Worm (Caenorhabditis elegans) whole organism, L4 larva: ENCODE results near the gene gadr-2.

Experiments
- D1046.2 ChIP-seq: fragments of 200-800 bp; sonication (Bioruptor generic); IDR thresholded peaks from 2 replicates; pipeline ENCODE4 v1.3.6; 2022; ENCODE audit warnings: missing genetic modification characterization, missing compliant biosample characterization
- F10B5.3 ChIP-seq: sonication (generic microtip); optimal IDR thresholded peaks from 2 replicates; lab custom pipeline; 2016; ENCODE audit warnings: mild to moderate bottlenecking, missing genetic modification characterization, missing compliant biosample characterization
- R02D3.7 ChIP-seq: fragments of 150-350 bp; sonication (generic microtip); optimal IDR thresholded peaks from 3 replicates; lab custom pipeline; 2014; ENCODE audit warnings: missing biosample characterization, missing genetic modification characterization
- Y105C5A.15 ChIP-seq: fragments of 200-800 bp; sonication (Bioruptor generic); IDR thresholded peaks from 2 replicates; pipeline ENCODE4 v1.3.6; 2022; ENCODE audit warnings: missing genetic modification characterization, missing compliant biosample characterization
- Y48G9A.11 ChIP-seq: fragments of 200-800 bp; sonication (Bioruptor generic); IDR thresholded peaks from 2 replicates; pipeline ENCODE4 v1.3.6; 2022; ENCODE audit warnings: missing genetic modification reagents, missing genetic modification characterization, missing compliant biosample characterization
- Y5F2A.4 ChIP-seq: fragments of 200-800 bp; sonication (Bioruptor generic); optimal IDR thresholded peaks from 2 replicates; lab custom pipeline; 2018; ENCODE audit warnings: mild to moderate bottlenecking, missing genetic modification characterization, missing compliant biosample characterization
- Y75B8A.6 ChIP-seq: fragments of 200-800 bp; sonication (Bioruptor generic); IDR thresholded peaks from 2 replicates; pipeline ENCODE4 v1.3.6; 2022; ENCODE audit warnings: missing genetic modification reagents, missing genetic modification characterization, missing compliant biosample characterization
- ZK546.5 ChIP-seq, 2 experiments: sonication (generic microtip); optimal IDR thresholded peaks; 2 replicates each; lab custom pipeline; 2017; ENCODE audit warnings: missing biosample characterization in 2 of 2, missing genetic modification characterization in 2 of 2
- aha-1 ChIP-seq: fragments of 150-350 bp; peaks from one replicate; lab custom pipeline; 2014; ENCODE audit warnings: missing biosample characterization, missing genetic modification characterization
- aly-2 ChIP-seq: sonication (generic microtip); optimal IDR thresholded peaks from 2 replicates; lab custom pipeline; 2018; ENCODE audit warnings: missing biosample characterization, missing genetic modification characterization
- ceh-20 ChIP-seq: fragments of 200-800 bp; sonication (Bioruptor generic); IDR thresholded peaks from 2 replicates; pipeline ENCODE4 v1.3.6; 2022; ENCODE audit warnings: missing genetic modification reagents, missing genetic modification characterization, missing compliant biosample characterization
- ceh-28 ChIP-seq: fragments of 150-350 bp; optimal IDR thresholded peaks from 2 replicates; lab custom pipeline; 2014; ENCODE audit warnings: missing biosample characterization, missing genetic modification reagents, missing genetic modification characterization
- ceh-32 ChIP-seq: sonication (generic microtip); optimal IDR thresholded peaks from 2 replicates; lab custom pipeline; 2016; ENCODE audit warnings: mild to moderate bottlenecking, missing genetic modification characterization, missing compliant biosample characterization; ENCODE audit not compliant: poor library complexity
- cey-2 ChIP-seq: sonication (generic microtip); optimal IDR thresholded peaks from 3 replicates; lab custom pipeline; 2017; ENCODE audit warnings: missing genetic modification characterization, mild to moderate bottlenecking, missing compliant biosample characterization, antibody characterized with exemption, borderline replicate concordance; ENCODE audit not compliant: insufficient read depth
- ctbp-1 ChIP-seq: fragments of 200-800 bp; sonication (Bioruptor generic); IDR thresholded peaks from 2 replicates; pipeline ENCODE4 v1.3.6; 2022; ENCODE audit warnings: missing genetic modification reagents, missing genetic modification characterization, missing compliant biosample characterization
- daf-12 ChIP-seq: fragments of 150-350 bp; optimal IDR thresholded peaks from 2 replicates; lab custom pipeline; 2014; ENCODE audit warnings: missing biosample characterization, missing genetic modification reagents, missing genetic modification characterization
- dmd-6 ChIP-seq: fragments of 200-800 bp; sonication (Bioruptor generic); IDR thresholded peaks from 2 replicates; pipeline ENCODE4 v1.3.6; 2022; ENCODE audit warnings: missing genetic modification reagents, missing genetic modification characterization, missing compliant biosample characterization
- dpl-1 ChIP-seq: fragments of 150-350 bp; optimal IDR thresholded peaks from 2 replicates; lab custom pipeline; 2014; ENCODE audit warnings: missing biosample characterization, missing genetic modification reagents, missing genetic modification characterization
- duxl-1 ChIP-seq: sonication (generic microtip); optimal IDR thresholded peaks from 2 replicates; lab custom pipeline; 2016; ENCODE audit warnings: mild to moderate bottlenecking, missing genetic modification characterization, moderate library complexity, missing compliant biosample characterization; ENCODE audit not compliant: poor library complexity
- egl-43 ChIP-seq: fragments of 200-800 bp; sonication (Bioruptor generic); IDR thresholded peaks from 2 replicates; pipeline ENCODE4 v1.3.6; 2022; ENCODE audit warnings: missing genetic modification reagents, missing genetic modification characterization, missing compliant biosample characterization
- fkh-10 ChIP-seq: fragments of 150-350 bp; optimal IDR thresholded peaks from 2 replicates; lab custom pipeline; 2014; ENCODE audit warnings: missing biosample characterization, missing genetic modification reagents, missing genetic modification characterization
- fos-1 ChIP-seq: fragments of 150-350 bp; optimal IDR thresholded peaks from 2 replicates; lab custom pipeline; 2014; ENCODE audit warnings: missing biosample characterization, missing genetic modification characterization
- hlh-11 ChIP-seq: fragments of 200-800 bp; sonication (Bioruptor generic); optimal IDR thresholded peaks from 2 replicates; lab custom pipeline; 2018; ENCODE audit warnings: mild to moderate bottlenecking, missing genetic modification characterization, missing compliant biosample characterization
- hlh-30 ChIP-seq: sonication (generic microtip); optimal IDR thresholded peaks from 2 replicates; lab custom pipeline; 2017; ENCODE audit warnings: antibody characterized with exemption, mild to moderate bottlenecking, missing genetic modification characterization, missing compliant biosample characterization; ENCODE audit not compliant: insufficient read depth
- hmg-1.1 ChIP-seq: fragments of 200-800 bp; sonication (Bioruptor generic); IDR thresholded peaks from 2 replicates; pipeline ENCODE4 v1.3.6; 2022; ENCODE audit warnings: missing genetic modification reagents, missing genetic modification characterization, missing compliant biosample characterization
- lim-7 ChIP-seq: fragments of 200-800 bp; sonication (Bioruptor generic); IDR thresholded peaks from 2 replicates; pipeline ENCODE4 v1.3.6; 2022; ENCODE audit warnings: missing genetic modification characterization, missing compliant biosample characterization
- lin-1 ChIP-seq: fragments of 200-800 bp; sonication (Bioruptor generic); IDR thresholded peaks from 2 replicates; pipeline ENCODE4 v1.3.6; 2022; ENCODE audit warnings: missing genetic modification reagents, missing genetic modification characterization, missing compliant biosample characterization
- lin-13 ChIP-seq: fragments of 150-350 bp; optimal IDR thresholded peaks from 2 replicates; lab custom pipeline; 2014; ENCODE audit warnings: missing biosample characterization, missing genetic modification reagents, missing genetic modification characterization
- lin-15B ChIP-seq: fragments of 150-350 bp; sonication (generic microtip); optimal IDR thresholded peaks from 3 replicates; lab custom pipeline; 2014; ENCODE audit warnings: missing biosample characterization, missing genetic modification characterization
- lin-29 ChIP-seq: fragments of 200-800 bp; sonication (Bioruptor generic); IDR thresholded peaks from 2 replicates; pipeline ENCODE4 v1.3.6; 2022; ENCODE audit warnings: missing genetic modification reagents, missing genetic modification characterization, missing compliant biosample characterization
- lin-38 ChIP-seq: fragments of 200-800 bp; sonication (Bioruptor generic); IDR thresholded peaks from 2 replicates; pipeline ENCODE4 v1.3.6; 2022; ENCODE audit warnings: missing genetic modification reagents, missing genetic modification characterization, missing compliant biosample characterization
- lsy-2 ChIP-seq, 2 experiments: fragments of 150-350 bp in 1 of 2; sonication (generic microtip) in 1 of 2; optimal IDR thresholded peaks; 2 replicates each; lab custom pipeline; 2014 to 2017; ENCODE audit warnings: missing biosample characterization in 2 of 2, missing genetic modification characterization in 2 of 2
- madf-5 ChIP-seq, 2 experiments: fragments of 200-800 bp; sonication (Bioruptor generic); IDR thresholded peaks; 2 replicates each; pipeline ENCODE4 v1.3.6; 2022; ENCODE audit warnings: missing compliant biosample characterization in 2 of 2, missing genetic modification characterization in 2 of 2
- madf-9 ChIP-seq: fragments of 200-800 bp; sonication (Bioruptor generic); conservative IDR thresholded peaks from 2 replicates; pipeline ENCODE4 v1.3.6; 2022; ENCODE audit warnings: missing genetic modification reagents, missing genetic modification characterization, missing compliant biosample characterization
- mdl-1 ChIP-seq, 2 experiments: fragments of 150-350 bp in 1 of 2; sonication (generic microtip) in 1 of 2; optimal IDR thresholded peaks; 2 replicates each; lab custom pipeline; 2014 to 2017; ENCODE audit warnings: missing biosample characterization in 2 of 2, missing genetic modification characterization in 2 of 2
- mxl-3 ChIP-seq: fragments of 200-800 bp; sonication (Bioruptor generic); optimal IDR thresholded peaks from 2 replicates; lab custom pipeline; 2018; ENCODE audit warnings: mild to moderate bottlenecking, missing genetic modification characterization, missing compliant biosample characterization
- nhr-102 ChIP-seq: sonication (generic microtip); optimal IDR thresholded peaks from 2 replicates; lab custom pipeline; 2016; ENCODE audit warnings: mild to moderate bottlenecking, missing genetic modification characterization, moderate library complexity, missing compliant biosample characterization
- nhr-11 ChIP-seq: fragments of 150-350 bp; optimal IDR thresholded peaks from 2 replicates; lab custom pipeline; 2014; ENCODE audit warnings: missing biosample characterization, missing genetic modification characterization
- nhr-111 ChIP-seq: fragments of 200-800 bp; sonication (Bioruptor generic); optimal IDR thresholded peaks from 2 replicates; lab custom pipeline; 2018; ENCODE audit warnings: mild to moderate bottlenecking, missing genetic modification characterization, missing compliant biosample characterization
- nhr-28 ChIP-seq: fragments of 150-350 bp; optimal IDR thresholded peaks from 2 replicates; lab custom pipeline; 2014; ENCODE audit warnings: missing biosample characterization, missing genetic modification characterization
- nhr-41 ChIP-seq: fragments of 200-800 bp; sonication (Bioruptor generic); IDR thresholded peaks from 2 replicates; pipeline ENCODE4 v1.3.6; 2022; ENCODE audit warnings: missing genetic modification reagents, missing genetic modification characterization, missing compliant biosample characterization
- nhr-76 ChIP-seq: fragments of 150-350 bp; optimal IDR thresholded peaks from 2 replicates; lab custom pipeline; 2014; ENCODE audit warnings: missing biosample characterization, missing genetic modification characterization
- rbr-2 ChIP-seq: sonication (generic microtip); optimal IDR thresholded peaks from 2 replicates; lab custom pipeline; 2016; ENCODE audit warnings: missing genotype, missing genetic modification characterization, missing compliant biosample characterization
- saeg-2 ChIP-seq: fragments of 200-800 bp; sonication (Bioruptor generic); IDR thresholded peaks from 2 replicates; pipeline ENCODE4 v1.3.6; 2022; ENCODE audit warnings: missing genetic modification reagents, missing genetic modification characterization, missing compliant biosample characterization
- sdz-12 ChIP-seq: fragments of 200-800 bp; sonication (Bioruptor generic); optimal IDR thresholded peaks from 2 replicates; lab custom pipeline; 2018; ENCODE audit warnings: mild to moderate bottlenecking, missing genetic modification characterization, missing compliant biosample characterization
- skn-1 ChIP-seq: fragments of 150-350 bp; optimal IDR thresholded peaks from 2 replicates; lab custom pipeline; 2014; ENCODE audit warnings: missing biosample characterization, missing genetic modification characterization
- snpc-1.2 ChIP-seq: fragments of 200-800 bp; sonication (Bioruptor generic); IDR thresholded peaks from 2 replicates; pipeline ENCODE4 v1.3.6; 2022; ENCODE audit warnings: missing genetic modification reagents, missing genetic modification characterization, missing compliant biosample characterization
- spr-3 ChIP-seq: fragments of 200-800 bp; sonication (Bioruptor generic); optimal IDR thresholded peaks from 2 replicates; lab custom pipeline; 2018; ENCODE audit warnings: mild to moderate bottlenecking, missing genetic modification characterization, missing compliant biosample characterization
- tra-1 ChIP-seq: fragments of 200-800 bp; sonication (Bioruptor generic); IDR thresholded peaks from 2 replicates; pipeline ENCODE4 v1.3.6; 2022; ENCODE audit warnings: missing genetic modification reagents, missing genetic modification characterization, missing compliant biosample characterization
- zag-1 ChIP-seq: fragments of 150-350 bp; optimal IDR thresholded peaks from 2 replicates; lab custom pipeline; 2014; ENCODE audit warnings: missing biosample characterization, missing genetic modification characterization
- ztf-11 ChIP-seq: fragments of 150-350 bp; optimal IDR thresholded peaks from 2 replicates; lab custom pipeline; 2014; ENCODE audit warnings: missing biosample characterization, missing genetic modification characterization

Gene gadr-2

DNA sequence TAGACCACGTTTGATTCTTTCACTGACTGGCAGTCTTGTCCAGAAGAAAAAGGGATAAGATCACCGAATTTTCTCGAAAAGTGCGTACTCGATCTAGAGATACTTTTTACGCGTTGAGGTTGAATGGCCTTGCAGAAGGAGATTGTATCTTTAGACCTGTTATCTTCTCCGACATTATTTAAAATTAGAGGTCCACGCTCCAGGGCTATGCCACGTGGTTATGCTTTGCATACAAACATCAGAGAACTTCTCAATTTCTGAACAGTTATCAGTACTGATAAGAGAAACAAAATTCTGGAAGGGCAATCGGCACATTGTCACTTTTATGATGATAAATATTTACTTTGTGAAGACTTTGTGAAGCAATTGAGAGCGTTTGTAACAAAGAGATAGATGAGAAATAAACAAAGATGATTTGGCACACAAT lies 42.8 kb downstream of the gadr-2 start (continued):
- no peak for TF ChIP-seq Y105C5A.15 (GFP tag; lab: Robert Waterston, UW)
- 0 out of 2 replicates have a peak, but pooled peaks have one; percentile 48 for TF ChIP-seq madf-9 (GFP tag; lab: Robert Waterston, UW)
- TF ChIP-seq hmg-1.1 (GFP tag; lab: Robert Waterston, UW) = no peak
- no peak for TF ChIP-seq fkh-10 (GFP tag; lab: Kevin White, UChicago)
- peak; percentile 86 for TF ChIP-seq nhr-102 (tag; lab: Kevin White, UChicago)
- TF ChIP-seq Y5F2A.4 = no peak
- TF ChIP-seq Y75B8A.6 (GFP tag; lab: Robert Waterston, UW) = no peak
- TF ChIP-seq ZK546.5 (tag; optimal IDR thresholded peaks at IDR 0.05; lab: Kevin White, UChicago) = no peak
- TF ChIP-seq hlh-30 (tag; lab: Kevin White, UChicago) = peak; percentile 76
- TF ChIP-seq spr-3 (GFP tag; lab: Kevin White, UChicago) = peak; percentile 5
- no peak for TF ChIP-seq aly-2 (tag; lab: Kevin White, UChicago)
- TF ChIP-seq lin-38 (GFP tag; lab: Robert Waterston, UW) = peak; percentile 56
- no peak for TF ChIP-seq nhr-111 (GFP tag; lab: Kevin White, UChicago)
- TF ChIP-seq lin-29 (GFP tag; lab: Robert Waterston, UW) = no peak
- TF ChIP-seq lim-7 (GFP tag; lab: Robert Waterston, UW) = no peak
- TF ChIP-seq snpc-1.2 (GFP tag; lab: Robert Waterston, UW) = no peak
- TF ChIP-seq lsy-2 (tag; optimal IDR thresholded peaks at IDR 0.05; lab: Kevin White, UChicago) = peak in 1 of 2 experiments; percentile 69
- no peak for TF ChIP-seq nhr-76 (tag; lab: Kevin White, UChicago)
- TF ChIP-seq ctbp-1 (GFP tag; lab: Robert Waterston, UW) = no peak
- no peak for TF ChIP-seq D1046.2
- peak; percentile 29 for TF ChIP-seq sdz-12
- TF ChIP-seq rbr-2 (tag; lab: Kevin White, UChicago) = no peak
- TF ChIP-seq dmd-6 = peak; percentile 91
- peak; percentile 9; the same call in 1 of the 2 replicates for TF ChIP-seq ceh-20 (GFP tag; lab: Robert Waterston, UW)
- TF ChIP-seq duxl-1 (tag; lab: Kevin White, UChicago) = no peak
- peak in 1 of 2 experiments; percentile 88 for TF ChIP-seq mdl-1 (tag; optimal IDR thresholded peaks at IDR 0.05; lab: Kevin White, UChicago)
- TF ChIP-seq nhr-41 = no peak
- TF ChIP-seq lin-1 (GFP tag; lab: Robert Waterston, UW) = 0 out of 2 replicates have a peak, but pooled peaks have one; percentile 8
- peak; percentile 99 for TF ChIP-seq nhr-28 (tag; lab: Kevin White, UChicago)
- no peak for TF ChIP-seq daf-12
- peak; percentile 68 for TF ChIP-seq cey-2 (tag; lab: Kevin White, UChicago)
- no peak for TF ChIP-seq madf-5 (GFP tag; IDR thresholded peaks at IDR 0.05; lab: Robert Waterston, UW)
- TF ChIP-seq mxl-3 (GFP tag; lab: Kevin White, UChicago) = peak; percentile 92
- TF ChIP-seq saeg-2 = no peak
- TF ChIP-seq fos-1 (tag; lab: Kevin White, UChicago) = no peak
- TF ChIP-seq Y48G9A.11 = no peak
- TF ChIP-seq nhr-11 (tag; lab: Kevin White, UChicago) = peak; percentile 15
- TF ChIP-seq egl-43 (GFP tag; lab: Robert Waterston, UW) = no peak
- no peak for TF ChIP-seq R02D3.7 (tag; lab: Kevin White, UChicago)
- peak; percentile 90 for TF ChIP-seq hlh-11 (tag; lab: Kevin White, UChicago)
- TF ChIP-seq lin-15B = no peak
- peak; percentile 90 for TF ChIP-seq aha-1 (tag; lab: Kevin White, UChicago)
- TF ChIP-seq F10B5.3 (tag; lab: Kevin White, UChicago) = no peak
- no peak for TF ChIP-seq skn-1 (tag; lab: Kevin White, UChicago)
- no peak for TF ChIP-seq zag-1 (tag; lab: Kevin White, UChicago)
- no peak for TF ChIP-seq ceh-28 (tag; lab: Kevin White, UChicago)
- no peak for TF ChIP-seq lin-13
- TF ChIP-seq ztf-11 = no peak
- no peak for TF ChIP-seq dpl-1 (GFP tag; lab: Kevin White, UChicago)
- TF ChIP-seq tra-1 (GFP tag; lab: Robert Waterston, UW) = peak; percentile 69; the same call in 1 of the 2 replicates
- TF ChIP-seq ceh-32 (tag; lab: Kevin White, UChicago) = no peak
